Worm (Caenorhabditis elegans): ENCODE results near the gene exc-14.

exc-14 gene

ce11 chrV:5046558-5046957 is 555 bp upstream of the exc-14 start:
- no peak for TF ChIP-seq unc-62 (GFP tag; optimal IDR thresholded peaks at IDR 0.05)

ce11 chrV:5040925-5041324 is 5.1 kb downstream of the exc-14 start, which contains the start of gene K11D12.8:
Gene K11D12.8, minus strand, starts transcription at chrV:5041001.
- TF ChIP-seq unc-62 (GFP tag; optimal IDR thresholded peaks at IDR 0.05) = no peak

ce11 chrV:5039559-5039958 is 6.4 kb downstream of the exc-14 start, which contains the start of gene K11D12.11:
Gene K11D12.11, minus strand, starts transcription at chrV:5039600.
- TF ChIP-seq unc-62 (GFP tag; optimal IDR thresholded peaks at IDR 0.05) = no peak

- no peak for TF ChIP-seq unc-62 (GFP tag; optimal IDR thresholded peaks at IDR 0.05)
These were observed 7.6 kb downstream of the exc-14 start for ce11 chrV:5038449-5038848.

- no peak for TF ChIP-seq unc-62 (GFP tag; optimal IDR thresholded peaks at IDR 0.05)
These were observed 9.6 kb downstream of the exc-14 start, which contains the start of gene K11D12.7 for ce11 chrV:5036364-5036763. Gene K11D12.7, minus strand, starts transcription at chrV:5036464.

- no peak for TF ChIP-seq unc-62 (GFP tag; optimal IDR thresholded peaks at IDR 0.05)
These were observed 10.9 kb downstream of the exc-14 start, which contains the start of gene K11D12.6 for ce11 chrV:5035058-5035457. Gene K11D12.6, minus strand, starts transcription at chrV:5035158.

- no peak for TF ChIP-seq unc-62 (GFP tag; optimal IDR thresholded peaks at IDR 0.05)
These were observed 12.9 kb downstream of the exc-14 start, which contains the start of gene K11D12.13 for ce11 chrV:5033099-5033498. Gene K11D12.13, plus strand, starts transcription at chrV:5033399.

- TF ChIP-seq unc-62 (GFP tag; optimal IDR thresholded peaks at IDR 0.05) = no peak
These were observed 13.8 kb downstream of the exc-14 start for ce11 chrV:5032176-5032575.

- no peak for TF ChIP-seq unc-62 (GFP tag; optimal IDR thresholded peaks at IDR 0.05)
These were observed 14.2 kb downstream of the exc-14 start for ce11 chrV:5031764-5032163.

- no peak for TF ChIP-seq unc-62 (GFP tag; optimal IDR thresholded peaks at IDR 0.05)
These were observed 15.3 kb downstream of the exc-14 start, which contains the start of gene swt-7 for ce11 chrV:5030715-5031114. Gene swt-7, minus strand, starts transcription at chrV:5030815.

- no peak for TF ChIP-seq unc-62 (GFP tag; optimal IDR thresholded peaks at IDR 0.05)
These were observed 15.8 kb downstream of the exc-14 start for ce11 chrV:5030212-5030611.

- TF ChIP-seq unc-62 (GFP tag; optimal IDR thresholded peaks at IDR 0.05) = no peak
These were observed 18.4 kb downstream of the exc-14 start, which contains the start of gene cpt-4 for ce11 chrV:5027640-5028039. Gene cpt-4, minus strand, starts transcription at chrV:5027723.

ce11 chrV:5026438-5026837 is 19.6 kb downstream of the exc-14 start:
- TF ChIP-seq unc-62 (GFP tag; optimal IDR thresholded peaks at IDR 0.05) = no peak

ce11 chrV:5023355-5023754 is 22.6 kb downstream of the exc-14 start:
- TF ChIP-seq unc-62 (GFP tag; optimal IDR thresholded peaks at IDR 0.05) = no peak

- TF ChIP-seq unc-62 (GFP tag; optimal IDR thresholded peaks at IDR 0.05) = no peak
These were observed 27.2 kb downstream of the exc-14 start, which contains the start of gene srr-4 for ce11 chrV:5018810-5019274. Gene srr-4, plus strand, starts transcription at chrV:5019224.

- TF ChIP-seq unc-62 (GFP tag; optimal IDR thresholded peaks at IDR 0.05) = no peak
These were observed 27.9 kb downstream of the exc-14 start for ce11 chrV:5018067-5018466.

ce11 chrV:5016728-5017127 is 29.3 kb downstream of the exc-14 start:
- TF ChIP-seq unc-62 (GFP tag; optimal IDR thresholded peaks at IDR 0.05) = no peak

Data from whole organism, dauer.